Worm (Caenorhabditis elegans): ENCODE results near the gene ccm-3.

ccm-3 gene

DNA sequence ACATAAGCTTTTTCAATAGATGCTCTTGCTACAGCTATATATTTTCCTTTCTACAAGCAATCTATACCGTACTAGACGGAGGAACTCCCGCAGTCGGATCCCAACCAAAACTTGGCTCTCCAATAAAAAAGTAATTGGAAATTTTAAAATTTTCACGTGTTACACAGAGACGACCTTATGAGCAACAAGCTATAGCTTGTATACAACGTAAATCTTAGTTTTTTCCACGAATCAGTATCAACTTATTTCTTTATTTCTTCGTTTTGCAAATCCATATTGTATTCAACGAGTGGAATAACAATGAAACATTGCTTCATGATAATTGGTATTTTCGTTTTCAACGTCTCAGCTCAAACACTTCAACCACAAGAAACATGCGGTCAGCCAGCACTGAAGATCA, 36.3 kb upstream of the ccm-3 start, which contains the start of gene M28.4:
Gene M28.4 (plus strand): TSS at position 301 of the 400 bp plus-strand sequence.
- no peak for TF ChIP-seq mes-4 (tag; optimal IDR thresholded peaks at IDR 0.05)
- no peak for TF ChIP-seq F23B12.7 (tag; optimal IDR thresholded peaks at IDR 0.05; ENCODE audit: insufficient read depth)
- no peak for TF ChIP-seq cebp-2 (GFP tag; IDR thresholded peaks at IDR 0.05)
- no peak for TF ChIP-seq hlh-12 (tag; optimal IDR thresholded peaks at IDR 0.05)
- no peak for TF ChIP-seq ceh-100 (GFP tag; IDR thresholded peaks at IDR 0.05)
- no peak for TF ChIP-seq Y53F4B.3 (GFP tag; IDR thresholded peaks at IDR 0.05)
- no peak for TF ChIP-seq sptf-2 (GFP tag; optimal IDR thresholded peaks at IDR 0.05)
- TF ChIP-seq tbp1 (GFP tag; optimal IDR thresholded peaks at IDR 0.05), result no peak
- no peak for TF ChIP-seq C06A6.2 (GFP tag; conservative IDR thresholded peaks at IDR 0.05)
- TF ChIP-seq ztf-28 (GFP tag; IDR thresholded peaks at IDR 0.05), result no peak
- TF ChIP-seq F52B5.7 (tag; optimal IDR thresholded peaks at IDR 0.05), result no peak
- no peak for TF ChIP-seq tlf-1 (GFP tag; optimal IDR thresholded peaks at IDR 0.05)

DNA sequence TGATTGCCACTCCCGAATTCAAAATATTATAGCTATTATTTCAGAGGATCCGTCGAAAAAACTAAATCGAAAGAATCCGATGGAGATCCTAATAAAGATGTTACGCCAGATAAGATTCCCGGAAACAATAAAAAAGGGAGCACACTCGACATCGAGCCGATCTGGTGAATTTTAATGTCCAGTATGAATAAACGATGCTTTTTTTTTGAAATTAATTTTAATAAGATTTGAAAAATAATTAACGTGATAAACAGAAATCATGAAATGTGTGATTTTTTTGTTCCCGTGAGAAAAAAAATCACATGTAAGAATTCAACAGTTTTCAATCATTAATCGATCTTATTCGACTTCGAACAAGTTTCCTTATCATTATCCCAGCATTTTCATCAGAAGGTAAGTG, 32.0 kb upstream of the ccm-3 start, which contains the start of gene M28.9:
Gene M28.9 (plus strand): TSS at position 301 of the 400 bp plus-strand sequence.
- TF ChIP-seq madf-6 (GFP tag; IDR thresholded peaks at IDR 0.05), result no peak
- TF ChIP-seq mxl-1 (tag; optimal IDR thresholded peaks at IDR 0.05), result no peak
- TF ChIP-seq mel-28 (tag; optimal IDR thresholded peaks at IDR 0.05; ENCODE audit: borderline replicate concordance), result no peak
- no peak for TF ChIP-seq F10E7.11 (tag; optimal IDR thresholded peaks at IDR 0.05)
- no peak for TF ChIP-seq F57A8.1 (GFP tag; optimal IDR thresholded peaks at IDR 0.05)
- no peak for TF ChIP-seq ztf-26 (tag; optimal IDR thresholded peaks at IDR 0.05)

DNA sequence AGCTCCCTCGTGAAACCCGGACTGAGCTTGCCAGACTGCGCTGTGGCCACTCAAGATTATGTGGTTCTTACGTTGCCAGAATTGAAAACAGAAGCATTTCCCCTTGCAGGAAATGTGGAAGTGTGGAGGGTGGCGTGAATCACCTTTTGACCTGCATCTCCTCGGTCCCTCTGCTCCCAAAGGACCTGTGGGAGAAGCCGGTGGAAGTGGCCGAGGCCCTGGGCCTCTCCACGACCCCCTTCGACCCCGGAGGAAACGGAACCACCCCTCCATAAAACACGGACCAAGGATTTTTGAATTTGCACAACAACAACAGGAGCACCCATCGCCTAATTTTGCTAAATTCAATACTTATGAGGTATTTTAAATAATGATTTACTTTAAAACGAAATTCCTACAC, 30.6 kb upstream of the ccm-3 start:
- peak; percentile 71; the same call in 1 of the 2 replicates for TF ChIP-seq egrh-3 (GFP tag; IDR thresholded peaks at IDR 0.05)

DNA sequence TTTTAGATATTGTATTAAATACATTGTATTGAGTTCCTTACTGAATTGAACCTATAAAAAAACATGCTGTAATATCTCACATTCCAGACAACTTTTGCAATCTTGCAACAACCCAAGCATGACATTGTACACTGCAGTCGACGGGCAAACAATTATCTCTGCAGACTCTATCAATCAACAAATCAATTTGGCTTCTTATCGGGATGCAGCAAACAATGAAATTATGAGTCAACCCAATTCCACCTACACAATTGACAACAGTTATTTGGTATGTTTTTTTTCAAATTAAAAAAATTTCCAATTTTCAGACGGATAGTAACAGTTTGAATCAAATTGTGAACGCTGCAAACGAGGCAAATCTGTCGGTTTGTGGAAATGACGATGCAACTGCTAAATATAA, 23.9 kb upstream of the ccm-3 start:
- TF ChIP-seq nhr-80 (tag; optimal IDR thresholded peaks at IDR 0.05) (peak; percentile 43), mxl-1 (tag; optimal IDR thresholded peaks at IDR 0.05) (no peak)

DNA sequence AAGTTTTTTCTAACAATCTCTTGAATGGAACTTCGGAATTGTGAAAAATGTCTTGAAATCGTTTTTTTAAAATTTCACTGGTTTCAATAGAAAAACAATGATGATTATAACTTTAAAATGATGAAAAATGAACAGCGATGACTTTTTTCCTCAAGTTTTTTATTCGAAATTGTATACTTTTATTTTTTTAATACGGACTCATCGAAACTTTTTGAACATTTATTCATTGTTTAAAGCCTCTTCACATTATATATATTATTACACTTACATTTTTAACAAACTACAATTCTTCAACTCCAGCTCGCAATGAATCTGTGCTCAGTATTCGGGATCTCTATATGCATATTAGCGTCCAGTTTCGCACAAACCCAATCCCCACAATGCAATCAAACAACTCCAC, 20.9 kb upstream of the ccm-3 start, which contains the start of gene M28.8:
Gene M28.8 (plus strand): TSS at position 301 of the 400 bp plus-strand sequence.
- TF ChIP-seq F57C9.4 (tag; optimal IDR thresholded peaks at IDR 0.05) (no peak), Y79H2A.3 (GFP tag; conservative IDR thresholded peaks at IDR 0.05) (no peak), ceh-79 (tag; optimal IDR thresholded peaks at IDR 0.05) (no peak), ztf-28 (GFP tag; IDR thresholded peaks at IDR 0.05) (no peak), him-1 (tag; optimal IDR thresholded peaks at IDR 0.05) (no peak), B0261.1 (tag; optimal IDR thresholded peaks at IDR 0.05) (no peak), madf-8 (GFP tag; conservative IDR thresholded peaks at IDR 0.05) (no peak), fkh-3 (tag; optimal IDR thresholded peaks at IDR 0.05) (no peak), B0035.1 (tag; optimal IDR thresholded peaks at IDR 0.05) (no peak), hmg-20 (GFP tag; IDR thresholded peaks at IDR 0.05) (no peak), ztf-26 (tag; optimal IDR thresholded peaks at IDR 0.05) (no peak)

DNA sequence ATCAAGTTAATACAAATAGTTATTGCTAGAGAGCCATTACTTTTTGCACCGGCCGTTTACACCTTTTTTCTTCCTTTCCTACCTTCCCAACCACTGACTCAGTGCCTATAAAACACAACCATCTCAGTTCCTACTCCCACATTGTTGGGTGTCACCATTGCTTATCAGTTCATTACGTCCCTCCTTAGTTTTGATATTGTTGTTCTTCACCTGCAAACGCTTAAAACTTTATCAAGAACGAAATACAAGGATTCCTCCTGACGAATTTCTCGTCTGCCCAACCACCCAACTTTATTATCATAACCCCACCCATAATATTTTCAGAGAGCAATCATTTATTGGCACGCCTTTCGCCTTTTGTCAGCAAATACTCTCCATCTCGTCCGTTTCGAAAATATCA, 20.0 kb upstream of the ccm-3 start:
- no peak for TF ChIP-seq mxl-1 (tag; optimal IDR thresholded peaks at IDR 0.05)
- no peak for TF ChIP-seq repo-1 (tag; optimal IDR thresholded peaks at IDR 0.05)
- peak; percentile 94 for TF ChIP-seq nhr-80 (tag; optimal IDR thresholded peaks at IDR 0.05)
- TF ChIP-seq ets-4 (GFP tag; optimal IDR thresholded peaks at IDR 0.05), result peak; percentile 47
- no peak for TF ChIP-seq bed-1 (GFP tag; IDR thresholded peaks at IDR 0.05)
- peak; percentile 73; the same call in 1 of the 2 replicates for TF ChIP-seq dox-1 (GFP tag; IDR thresholded peaks at IDR 0.05)
- TF ChIP-seq K11D2.4 (GFP tag; IDR thresholded peaks at IDR 0.05), result no peak

Data from whole organism, young adult.